Worm (Caenorhabditis elegans) whole organism, young adult: Measurements from ENCODE around the gene lgc-41.

Source experiments
- B0019.2 ChIP-seq: fragments of 200-800 bp; sonication (Bioruptor generic); conservative IDR thresholded peaks from 2 replicates; pipeline ENCODE4 v1.3.6; 2022; ENCODE audit warnings: missing genetic modification reagents, missing genetic modification characterization, missing compliant biosample characterization
- B0035.1 ChIP-seq: sonication (generic microtip); optimal IDR thresholded peaks from 2 replicates; lab custom pipeline; 2016; ENCODE audit warnings: missing genetic modification characterization, mild to moderate bottlenecking, missing compliant biosample characterization, missing genotype, missing genetic modification reagents
- C06A6.2 ChIP-seq: fragments of 200-800 bp; sonication (Bioruptor generic); conservative IDR thresholded peaks from 2 replicates; pipeline ENCODE4 v1.3.6; 2022; ENCODE audit warnings: missing genetic modification characterization, missing compliant biosample characterization
- C17E4.6 ChIP-seq: fragments of 200-800 bp; sonication (Bioruptor generic); IDR thresholded peaks from 2 replicates; pipeline ENCODE4 v1.3.6; 2022; ENCODE audit warnings: missing genetic modification reagents, missing genetic modification characterization, missing compliant biosample characterization
- F57C9.4 ChIP-seq: sonication (generic microtip); optimal IDR thresholded peaks from 2 replicates; lab custom pipeline; 2017; ENCODE audit warnings: mild to moderate bottlenecking, missing genetic modification characterization, missing compliant biosample characterization
- K11D2.4 ChIP-seq: fragments of 200-800 bp; sonication (Bioruptor generic); IDR thresholded peaks from 2 replicates; pipeline ENCODE4 v1.3.6; 2022; ENCODE audit warnings: missing genetic modification reagents, missing genetic modification characterization, missing compliant biosample characterization
- Y53F4B.3 ChIP-seq: fragments of 200-800 bp; sonication (Bioruptor generic); IDR thresholded peaks from 2 replicates; pipeline ENCODE4 v1.3.6; 2022; ENCODE audit warnings: missing genetic modification reagents, missing genetic modification characterization, missing compliant biosample characterization
- ZK185.1 ChIP-seq: sonication (generic microtip); optimal IDR thresholded peaks from 2 replicates; lab custom pipeline; 2016; ENCODE audit warnings: mild to moderate bottlenecking, missing genetic modification characterization, missing compliant biosample characterization; ENCODE audit not compliant: poor library complexity, severe bottlenecking
- ama-1 ChIP-seq, 3 experiments: fragments of 150-350 bp in 1 of 3; sonication (generic microtip) in 2 of 3; optimal IDR thresholded peaks; 2 replicates each; lab custom pipeline; 2014 to 2018; ENCODE audit warnings: missing biosample characterization in 2 of 3, missing genetic modification characterization in 2 of 3, missing genetic modification reagents in 2 of 3
- atf-7 ChIP-seq: sonication (generic microtip); optimal IDR thresholded peaks from 2 replicates; lab custom pipeline; 2017; ENCODE audit warnings: mild to moderate bottlenecking, missing genetic modification characterization, missing compliant biosample characterization
- ccch-3 ChIP-seq: fragments of 200-800 bp; sonication (Bioruptor generic); optimal IDR thresholded peaks from 2 replicates; lab custom pipeline; 2018; ENCODE audit warnings: mild to moderate bottlenecking, missing genetic modification characterization, missing compliant biosample characterization
- ceh-27 ChIP-seq: fragments of 200-800 bp; sonication (Bioruptor generic); optimal IDR thresholded peaks from 2 replicates; lab custom pipeline; 2018; ENCODE audit warnings: mild to moderate bottlenecking, missing genetic modification characterization, moderate library complexity, missing compliant biosample characterization
- ceh-58 ChIP-seq: fragments of 200-800 bp; sonication (Bioruptor generic); IDR thresholded peaks from 2 replicates; pipeline ENCODE4 v1.3.6; 2022; ENCODE audit warnings: missing genetic modification characterization, missing compliant biosample characterization
- ceh-91 ChIP-seq: fragments of 200-800 bp; sonication (Bioruptor generic); IDR thresholded peaks from 2 replicates; pipeline ENCODE4 v1.3.6; 2022; ENCODE audit warnings: missing genetic modification reagents, missing genetic modification characterization, missing compliant biosample characterization
- chd-7 ChIP-seq: sonication (generic microtip); optimal IDR thresholded peaks from 2 replicates; lab custom pipeline; 2016; ENCODE audit warnings: mild to moderate bottlenecking, missing genetic modification characterization, moderate library complexity, missing compliant biosample characterization
- dpff-1 ChIP-seq: sonication (generic microtip); optimal IDR thresholded peaks from 2 replicates; lab custom pipeline; 2017; ENCODE audit warnings: mild to moderate bottlenecking, missing genetic modification characterization, missing compliant biosample characterization
- efl-1 ChIP-seq: fragments of 150-350 bp; optimal IDR thresholded peaks from 2 replicates; lab custom pipeline; 2014; ENCODE audit warnings: missing biosample characterization, missing genetic modification reagents, missing genetic modification characterization
- egrh-3 ChIP-seq: fragments of 200-800 bp; sonication (Bioruptor generic); IDR thresholded peaks from 2 replicates; pipeline ENCODE4 v1.3.6; 2022; ENCODE audit warnings: missing genetic modification reagents, missing genetic modification characterization, missing compliant biosample characterization
- ekl-4 ChIP-seq: fragments of 200-800 bp; sonication (Bioruptor generic); IDR thresholded peaks from 2 replicates; pipeline ENCODE4 v1.3.6; 2022; ENCODE audit warnings: missing genetic modification reagents, missing genetic modification characterization, missing compliant biosample characterization
- him-1 ChIP-seq: sonication (generic microtip); optimal IDR thresholded peaks from 2 replicates; lab custom pipeline; 2016; ENCODE audit warnings: missing genotype, missing genetic modification reagents, missing genetic modification characterization, missing compliant biosample characterization
- lin-54 ChIP-seq: fragments of 200-800 bp; sonication (Bioruptor generic); optimal IDR thresholded peaks from 2 replicates; lab custom pipeline; 2018; ENCODE audit warnings: mild to moderate bottlenecking, missing genetic modification characterization, missing compliant biosample characterization
- lsy-27 ChIP-seq: sonication (generic microtip); optimal IDR thresholded peaks from 2 replicates; lab custom pipeline; 2017; ENCODE audit warnings: missing genetic modification characterization, mild to moderate bottlenecking, missing compliant biosample characterization, antibody characterized with exemption, missing genotype, borderline replicate concordance; ENCODE audit not compliant: insufficient read depth
- madf-8 ChIP-seq: fragments of 200-800 bp; sonication (Bioruptor generic); conservative IDR thresholded peaks from 2 replicates; pipeline ENCODE4 v1.3.6; 2022; ENCODE audit warnings: missing genetic modification reagents, missing genetic modification characterization, missing compliant biosample characterization
- mes-4 ChIP-seq: sonication (generic microtip); optimal IDR thresholded peaks from 2 replicates; lab custom pipeline; 2016; ENCODE audit warnings: missing genotype, missing genetic modification characterization, missing compliant biosample characterization
- mxl-1 ChIP-seq: sonication (generic microtip); optimal IDR thresholded peaks from 2 replicates; lab custom pipeline; 2016; ENCODE audit warnings: missing genetic modification characterization, missing compliant biosample characterization
- nhr-80 ChIP-seq: sonication (generic microtip); optimal IDR thresholded peaks from 2 replicates; lab custom pipeline; 2016; ENCODE audit warnings: missing genetic modification characterization, missing compliant biosample characterization
- nhr-90 ChIP-seq: sonication (generic microtip); optimal IDR thresholded peaks from 2 replicates; lab custom pipeline; 2016; ENCODE audit warnings: missing genotype, mild to moderate bottlenecking, missing genetic modification characterization, missing compliant biosample characterization
- somi-1 ChIP-seq: fragments of 200-800 bp; sonication (Bioruptor generic); optimal IDR thresholded peaks from 2 replicates; lab custom pipeline; 2018; ENCODE audit warnings: mild to moderate bottlenecking, missing genetic modification characterization, missing compliant biosample characterization
- tlf-1 ChIP-seq: fragments of 200-800 bp; sonication (Bioruptor generic); optimal IDR thresholded peaks from 2 replicates; lab custom pipeline; 2018; ENCODE audit warnings: mild to moderate bottlenecking, missing genetic modification characterization, missing compliant biosample characterization
- unc-130 ChIP-seq: sonication (generic microtip); optimal IDR thresholded peaks from 2 replicates; lab custom pipeline; 2016; ENCODE audit warnings: missing genetic modification reagents, missing genetic modification characterization, missing compliant biosample characterization
- unc-62 ChIP-seq: fragments of 150-350 bp; optimal IDR thresholded peaks from 2 replicates; lab custom pipeline; 2014; ENCODE audit warnings: missing biosample characterization, missing genetic modification reagents, missing genetic modification characterization
- xnd-1 ChIP-seq: sonication (generic microtip); optimal IDR thresholded peaks from 2 replicates; lab custom pipeline; 2016; ENCODE audit warnings: missing genotype, missing genetic modification reagents, missing genetic modification characterization, missing compliant biosample characterization
- ztf-22 ChIP-seq: fragments of 200-800 bp; sonication (Bioruptor generic); optimal IDR thresholded peaks from 2 replicates; lab custom pipeline; 2018; ENCODE audit warnings: mild to moderate bottlenecking, missing genetic modification characterization, moderate library complexity, missing compliant biosample characterization

The lgc-41 gene

DNA sequence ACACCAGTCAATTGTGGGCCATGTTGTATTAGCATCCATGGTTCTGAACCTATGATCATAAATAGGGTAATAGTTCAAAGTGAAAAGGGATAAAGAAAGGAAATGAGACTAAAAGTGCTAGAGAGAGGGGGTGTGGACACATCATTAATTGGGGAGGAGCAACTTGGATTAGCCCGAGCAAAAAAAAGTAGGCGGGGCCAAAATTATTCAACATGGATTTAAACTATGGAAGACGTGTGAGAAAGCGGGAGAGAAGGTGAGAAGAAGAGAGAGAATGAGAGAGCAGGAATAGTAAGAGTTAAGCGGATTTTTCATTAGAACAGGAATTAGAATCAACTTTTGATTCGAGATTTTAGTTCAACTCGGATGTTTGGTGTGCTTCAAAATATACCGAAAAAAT, 9.5 kb downstream of the lgc-41 start, which contains the start of gene C39B10.1:
TSS of gene C39B10.1 (minus strand) at position 101 of the 400 bp plus-strand sequence.
- TF ChIP-seq ekl-4 (GFP tag; lab: Robert Waterston, UW) = no peak
- TF ChIP-seq mxl-1 (tag; lab: Kevin White, UChicago) = no peak
- no peak for TF ChIP-seq C17E4.6 (GFP tag; lab: Robert Waterston, UW)
- TF ChIP-seq egrh-3 (GFP tag; lab: Robert Waterston, UW) = no peak
- TF ChIP-seq lin-54 (GFP tag; lab: Kevin White, UChicago) = no peak
- no peak for TF ChIP-seq chd-7 (tag; lab: Kevin White, UChicago)
- no peak for TF ChIP-seq B0035.1 (tag; lab: Kevin White, UChicago)
- TF ChIP-seq dpff-1 (tag; lab: Kevin White, UChicago) = no peak

DNA sequence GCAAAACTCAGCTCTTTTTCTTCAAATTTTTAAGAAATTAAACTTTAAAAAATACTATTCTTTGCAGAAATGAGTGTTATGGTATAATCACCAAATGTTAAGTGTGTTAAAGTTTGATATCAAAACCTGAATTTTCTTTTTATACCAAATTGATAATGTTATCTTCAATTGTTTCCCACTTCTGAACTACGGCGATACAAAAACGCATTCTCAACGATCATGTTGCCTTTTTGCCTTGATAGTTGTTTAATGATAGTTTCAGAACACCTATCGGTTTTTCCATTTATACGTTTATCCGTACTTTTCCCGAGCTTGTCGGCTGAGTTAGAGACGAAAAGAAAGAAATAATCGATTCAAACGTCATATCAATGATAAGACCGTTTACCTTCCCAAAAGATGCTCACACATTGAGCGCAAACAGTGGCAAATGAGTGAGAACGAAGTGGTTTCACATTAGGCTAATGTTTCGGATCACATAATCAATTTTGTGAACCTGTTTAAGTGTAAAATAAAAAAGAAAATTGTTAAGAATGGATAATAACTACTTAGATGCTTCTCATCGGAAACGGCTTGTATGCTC, 21.0 kb downstream of the lgc-41 start, which contains the start of gene elt-4:
TSS of gene elt-4 (plus strand) at position 530 of the 580 bp plus-strand sequence.
- peak; percentile 51 for TF ChIP-seq nhr-80
- TF ChIP-seq madf-8 (GFP tag; lab: Robert Waterston, UW) = no peak

DNA sequence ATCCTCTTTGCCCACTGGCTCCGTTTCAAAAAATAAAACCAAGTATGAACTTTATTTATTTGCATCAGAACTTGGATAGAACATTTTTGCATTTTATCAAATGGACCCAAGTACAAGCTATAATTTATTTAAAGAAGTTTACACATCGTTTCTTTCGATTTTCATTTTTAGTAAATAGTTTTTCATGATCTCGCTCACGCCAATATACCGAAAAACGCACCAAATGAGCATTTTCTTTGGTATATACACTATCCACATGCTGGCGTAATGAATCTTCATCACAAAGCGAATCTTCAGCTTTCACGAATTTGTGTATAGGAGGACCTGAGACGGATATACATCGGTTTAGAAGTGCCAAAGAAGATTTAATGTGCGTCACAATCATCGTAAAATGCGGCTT, 22.5 kb downstream of the lgc-41 start, which contains the start of gene C39B10.7:
TSS of gene C39B10.7 (plus strand) at position 301 of the 400 bp plus-strand sequence.
- TF ChIP-seq K11D2.4 (GFP tag; lab: Robert Waterston, UW) (no peak), efl-1 (GFP tag; lab: Kevin White, UChicago) (no peak), Y53F4B.3 (GFP tag; lab: Robert Waterston, UW) (no peak), nhr-90 (tag; lab: Kevin White, UChicago) (no peak), ZK185.1 (no peak), ceh-27 (no peak), ztf-22 (GFP tag; lab: Kevin White, UChicago) (no peak), B0019.2 (GFP tag; lab: Robert Waterston, UW) (no peak), him-1 (no peak), ceh-91 (GFP tag; lab: Robert Waterston, UW) (no peak), mes-4 (tag; lab: Kevin White, UChicago) (no peak)

DNA sequence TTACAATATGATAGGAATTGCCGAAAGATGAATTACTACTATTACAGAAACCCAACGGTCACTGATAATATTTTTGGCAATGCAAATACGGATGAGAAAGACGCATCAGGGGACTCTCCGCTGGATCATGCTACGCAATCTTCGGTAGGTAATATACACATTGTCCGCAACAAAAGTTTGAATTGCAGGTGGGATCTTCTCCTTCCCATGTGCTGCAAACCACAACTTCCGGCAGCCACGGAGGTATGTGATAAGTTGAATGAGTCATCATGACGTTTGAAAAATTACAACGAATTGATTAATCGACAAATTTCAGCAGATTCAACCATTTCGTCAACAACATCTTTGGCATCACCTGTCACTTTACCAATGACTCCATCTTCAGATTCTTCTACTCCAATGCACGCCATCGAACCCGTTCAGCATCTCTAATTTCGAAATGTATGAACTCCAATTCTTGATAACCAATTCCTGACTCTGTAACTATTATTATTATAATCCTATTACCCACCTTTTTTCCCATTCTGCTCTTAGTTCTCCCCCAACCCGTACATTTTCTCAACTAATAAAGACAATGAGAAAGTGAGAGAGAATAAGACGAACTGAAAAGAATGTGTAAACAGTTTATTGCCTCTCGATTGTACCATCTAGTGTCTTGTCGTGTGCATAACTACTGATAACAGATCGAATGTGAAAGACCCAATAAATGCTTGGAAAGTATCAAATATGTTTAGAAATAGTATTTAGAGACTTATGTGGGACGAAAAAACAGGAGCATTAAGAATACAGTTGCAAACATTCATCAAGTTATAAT, 23.3 kb downstream of the lgc-41 start:
- TF ChIP-seq somi-1 (GFP tag; lab: Kevin White, UChicago) (no peak), nhr-80 (peak; percentile 90)
- TF ChIP-seq, all 124 proteins: peak for 1

DNA sequence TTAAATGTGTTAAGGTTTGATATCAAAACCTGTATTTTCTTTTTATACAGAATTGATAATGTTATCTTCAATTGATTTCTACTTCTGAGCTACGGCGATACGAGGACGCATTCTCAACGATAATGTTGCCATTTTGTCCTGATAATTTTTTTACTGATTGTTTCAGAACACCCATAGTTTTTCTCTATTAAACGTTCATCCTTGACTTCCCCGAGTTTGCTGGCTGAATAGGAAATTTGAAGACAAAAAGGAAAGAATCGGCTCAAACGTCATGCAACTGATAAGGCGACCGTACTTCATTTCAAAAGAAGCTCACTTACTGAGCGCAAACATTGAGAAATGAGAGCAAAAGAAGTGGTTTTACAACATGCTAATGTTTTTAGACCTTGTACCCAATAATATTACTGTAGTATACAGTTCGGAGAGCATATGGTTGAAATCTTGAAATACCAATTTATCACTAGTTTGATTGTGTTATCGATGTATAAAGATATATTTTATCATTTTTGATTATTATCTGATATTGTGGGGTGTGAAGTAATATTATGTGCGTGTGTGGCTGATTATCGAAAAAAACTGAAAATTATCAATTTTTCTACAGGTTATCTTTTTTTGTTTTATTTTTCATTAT, 25.2 kb downstream of the lgc-41 start:
- TF ChIP-seq C06A6.2 (GFP tag; lab: Robert Waterston, UW) = no peak
- TF ChIP-seq ceh-58 = no peak
- TF ChIP-seq unc-130 = no peak
- peak; percentile 78 for TF ChIP-seq nhr-80
- TF ChIP-seq tlf-1 (GFP tag; lab: Kevin White, UChicago) = no peak
- TF ChIP-seq lsy-27 = no peak
- TF ChIP-seq atf-7 (tag; lab: Kevin White, UChicago) = peak; percentile 52
- no peak for TF ChIP-seq ama-1 (optimal IDR thresholded peaks at IDR 0.05; lab: Kevin White, UChicago)
- TF ChIP-seq ama-1 (GFP tag; optimal IDR thresholded peaks at IDR 0.05; lab: Kevin White, UChicago) = no peak
- no peak for TF ChIP-seq xnd-1 (tag; lab: Kevin White, UChicago)
- no peak for TF ChIP-seq F57C9.4
- no peak for TF ChIP-seq ccch-3 (GFP tag; lab: Kevin White, UChicago)
- TF ChIP-seq unc-62 (GFP tag; lab: Kevin White, UChicago) = no peak
